Fruit fly (Drosophila melanogaster): Measurements from ENCODE around the gene CG34250.
A peak's percentile ranks its signal among the peaks of the same experiment; 100 is the strongest.

DNA sequence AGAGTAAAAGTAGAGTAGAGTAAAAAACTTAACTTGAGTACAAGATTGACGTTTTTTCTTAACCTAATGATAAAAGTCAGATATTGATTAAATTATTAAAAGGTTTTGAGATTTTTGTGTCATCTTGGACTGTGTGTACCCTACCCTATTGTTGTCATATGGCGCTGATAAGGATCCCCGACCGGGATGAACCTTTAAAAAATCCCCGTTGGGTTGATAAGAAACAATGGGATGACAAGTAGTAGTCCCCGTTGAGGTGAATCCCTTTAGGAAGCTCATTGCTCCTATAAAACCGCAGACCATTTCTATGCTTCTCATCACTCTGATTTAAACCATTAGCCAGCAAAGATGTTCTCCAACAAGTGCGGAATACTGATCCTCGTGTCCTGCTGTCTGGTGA, 18.5 kb downstream of the CG34250 start, which contains the start of gene edin:
- TF ChIP-seq CG6854 (GFP tag; optimal IDR thresholded peaks at IDR 0.05) (no peak), ss (GFP tag; optimal IDR thresholded peaks at IDR 0.05) (no peak), CG6808 (GFP tag; optimal IDR thresholded peaks at IDR 0.05) (no peak), Eip93F (GFP tag; optimal IDR thresholded peaks at IDR 0.05) (no peak), Ets21C (GFP tag; optimal IDR thresholded peaks at IDR 0.05) (no peak), Sox14 (GFP tag; optimal IDR thresholded peaks at IDR 0.05) (no peak), Lpt (GFP tag; optimal IDR thresholded peaks at IDR 0.05) (no peak), CG9139 (GFP tag; optimal IDR thresholded peaks at IDR 0.05) (no peak), OdsH (GFP tag; optimal IDR thresholded peaks at IDR 0.05) (no peak), salr (GFP tag; optimal IDR thresholded peaks at IDR 0.05) (no peak), topi (GFP tag; optimal IDR thresholded peaks at IDR 0.05) (no peak), dac (GFP tag; optimal IDR thresholded peaks at IDR 0.05) (no peak), svp (GFP tag) (peak; percentile 84)

Measured in whole organism, prepupa.